Worm (Caenorhabditis elegans) whole organism, L1 larva: ENCODE measurements around the gene R148.3.

Source experiments
- aly-2 ChIP-seq: fragments of 150-350 bp; optimal IDR thresholded peaks from 2 replicates; lab custom pipeline; 2014; ENCODE audit warnings: missing biosample characterization, missing genetic modification characterization
- mab-9 ChIP-seq: fragments of 200-800 bp; sonication (Bioruptor generic); IDR thresholded peaks from 2 replicates; pipeline ENCODE4 v1.3.6; 2022; ENCODE audit warnings: missing genetic modification reagents, missing genetic modification characterization, missing compliant biosample characterization
- nhr-12 ChIP-seq: sonication (generic microtip); optimal IDR thresholded peaks from 2 replicates; lab custom pipeline; 2017; ENCODE audit warnings: missing biosample characterization, missing genetic modification characterization
- nhr-76 ChIP-seq: sonication (generic microtip); optimal IDR thresholded peaks from 2 replicates; lab custom pipeline; 2017; ENCODE audit warnings: missing biosample characterization, missing genetic modification characterization
- snpc-4 ChIP-seq: fragments of 150-350 bp; optimal IDR thresholded peaks from 2 replicates; lab custom pipeline; 2014; ENCODE audit warnings: missing biosample characterization, missing genetic modification characterization
- unc-130 ChIP-seq: fragments of 150-350 bp; optimal IDR thresholded peaks from 2 replicates; lab custom pipeline; 2017; ENCODE audit warnings: missing biosample characterization, missing genetic modification characterization, inconsistent platforms
- ztf-11 ChIP-seq, 2 experiments: sonication (generic microtip); optimal IDR thresholded peaks; 2 replicates each; lab custom pipeline; 2016 to 2017; ENCODE audit warnings: missing genetic modification characterization in 2 of 2, missing biosample characterization in 1 of 2, missing compliant biosample characterization in 1 of 2

ce11 chrIII:3220287-3220686 lies 45.2 kb downstream of the R148.3 start:
- TF ChIP-seq mab-9 (no peak), aly-2 (tag; lab: Kevin White, UChicago) (no peak), unc-130 (tag; lab: Kevin White, UChicago) (no peak), snpc-4 (no peak), ztf-11 (tag; optimal IDR thresholded peaks at IDR 0.05; lab: Kevin White, UChicago) (no peak), nhr-12 (tag; lab: Kevin White, UChicago) (no peak), nhr-76 (tag; lab: Kevin White, UChicago) (no peak)
